Fruit fly (Drosophila melanogaster) whole organism, embryonic: Measurements from ENCODE around the gene CG14667.

Source experiments
- BEAF-32 ChIP-seq: fragments of 200-800 bp; sonication (Bioruptor generic); optimal IDR thresholded peaks from 3 replicates; lab custom pipeline; 2017; ENCODE audit warnings: missing biosample characterization, missing genetic modification characterization, mild to moderate bottlenecking, moderate library complexity, missing genetic modification reagents
- CG11093 ChIP-seq: fragments of 200-800 bp; sonication (Bioruptor generic); IDR thresholded peaks from 3 replicates; pipeline ENCODE4 v1.3.6; 2022; ENCODE audit warnings: missing biosample characterization, missing genetic modification characterization
- CG11504 ChIP-seq: fragments of 200-800 bp; sonication (Bioruptor generic); optimal IDR thresholded peaks from 3 replicates; lab custom pipeline; 2019; ENCODE audit warnings: missing biosample characterization, mild to moderate bottlenecking, missing genetic modification characterization, moderate library complexity
- CG12104 ChIP-seq: fragments of 200-800 bp; sonication (Bioruptor generic); optimal IDR thresholded peaks from 3 replicates; lab custom pipeline; 2016; ENCODE audit warnings: missing biosample characterization, missing genetic modification characterization
- CG12659 ChIP-seq: fragments of 200-800 bp; sonication (Bioruptor generic); optimal IDR thresholded peaks from 3 replicates; lab custom pipeline; 2017; ENCODE audit warnings: mild to moderate bottlenecking, missing biosample characterization, missing genetic modification reagents, missing genetic modification characterization
- CG13287 ChIP-seq: fragments of 200-800 bp; sonication (Bioruptor generic); IDR thresholded peaks from 2 replicates; pipeline ENCODE4 v1.3.6; 2022; ENCODE audit warnings: missing biosample characterization, missing genetic modification characterization; ENCODE audit not compliant: partially characterized antibody
- CG14860 ChIP-seq: fragments of 200-800 bp; sonication (Bioruptor generic); IDR thresholded peaks from 3 replicates; pipeline ENCODE4 v1.3.6; 2022; ENCODE audit warnings: missing biosample characterization, missing genetic modification characterization; ENCODE audit not compliant: partially characterized antibody
- CG15514 ChIP-seq: fragments of 200-800 bp; sonication (Bioruptor generic); optimal IDR thresholded peaks from 3 replicates; lab custom pipeline; 2017; ENCODE audit warnings: missing biosample characterization, missing genetic modification characterization, mild to moderate bottlenecking, moderate library complexity, missing genetic modification reagents
- CG15601 ChIP-seq: fragments of 200-800 bp; sonication (Bioruptor generic); optimal IDR thresholded peaks from 3 replicates; lab custom pipeline; 2019; ENCODE audit warnings: missing biosample characterization, mild to moderate bottlenecking, missing genetic modification characterization, moderate library complexity
- CG16813 ChIP-seq: fragments of 200-800 bp; sonication (Bioruptor generic); IDR thresholded peaks from 3 replicates; pipeline ENCODE4 v1.3.6; 2022; ENCODE audit warnings: missing biosample characterization, missing genetic modification characterization; ENCODE audit not compliant: partially characterized antibody
- CG2116 ChIP-seq: fragments of 200-800 bp; sonication (Bioruptor generic); optimal IDR thresholded peaks from 3 replicates; lab custom pipeline; 2018; ENCODE audit warnings: missing biosample characterization, mild to moderate bottlenecking, missing genetic modification characterization
- CG2202 ChIP-seq: fragments of 200-800 bp; sonication (Bioruptor generic); optimal IDR thresholded peaks from 2 replicates; lab custom pipeline; 2018; ENCODE audit warnings: missing biosample characterization, mild to moderate bottlenecking, missing genetic modification characterization
- CG34422 ChIP-seq: fragments of 200-800 bp; sonication (Bioruptor generic); IDR thresholded peaks from 3 replicates; pipeline ENCODE4 v1.3.6; 2022; ENCODE audit warnings: missing biosample characterization, missing genetic modification characterization
- CG6791 ChIP-seq: fragments of 200-800 bp; sonication (Bioruptor generic); IDR thresholded peaks from 3 replicates; pipeline ENCODE4 v1.3.6; 2022; ENCODE audit warnings: missing biosample characterization, missing genetic modification characterization; ENCODE audit not compliant: partially characterized antibody
- CG7745 ChIP-seq: fragments of 200-800 bp; sonication (Bioruptor generic); optimal IDR thresholded peaks from 2 replicates; lab custom pipeline; 2018; ENCODE audit warnings: missing biosample characterization, mild to moderate bottlenecking, missing genetic modification characterization, moderate library complexity
- CG8089 ChIP-seq: fragments of 200-800 bp; sonication (Bioruptor generic); optimal IDR thresholded peaks from 3 replicates; lab custom pipeline; 2016; ENCODE audit warnings: missing biosample characterization, missing genetic modification characterization
- CG9797 ChIP-seq: fragments of 200-800 bp; sonication (Bioruptor generic); optimal IDR thresholded peaks from 3 replicates; lab custom pipeline; 2018; ENCODE audit warnings: missing biosample characterization, mild to moderate bottlenecking, missing genetic modification characterization
- D ChIP-seq, 2 experiments: fragments of 200-800 bp in 1 of 2; fragments of >200 bp in 1 of 2; sonication (Bioruptor generic) in 1 of 2; optimal IDR thresholded peaks; 2 replicates in 1 of 2; 3 replicates in 1 of 2; lab custom pipeline; 2017; ENCODE audit warnings: mild to moderate bottlenecking in 1 of 2, missing biosample characterization in 1 of 2, missing genetic modification characterization in 1 of 2, missing genetic modification reagents in 1 of 2
- Dad ChIP-seq: fragments of 200-800 bp; sonication (Bioruptor generic); optimal IDR thresholded peaks from 3 replicates; lab custom pipeline; 2016; ENCODE audit warnings: missing biosample characterization, missing genetic modification characterization
- Doc3 ChIP-seq: fragments of 200-800 bp; sonication (Bioruptor generic); IDR thresholded peaks from 3 replicates; pipeline ENCODE4 v1.3.6; 2022; ENCODE audit warnings: missing biosample characterization, missing genetic modification characterization; ENCODE audit not compliant: partially characterized antibody
- Elba2 ChIP-seq: fragments of 200-800 bp; sonication (Bioruptor generic); optimal IDR thresholded peaks from 3 replicates; lab custom pipeline; 2016; ENCODE audit warnings: missing biosample characterization, missing genetic modification characterization
- HmgZ ChIP-seq: fragments of 200-800 bp; sonication (Bioruptor generic); optimal IDR thresholded peaks from 2 replicates; lab custom pipeline; 2018; ENCODE audit warnings: missing biosample characterization, mild to moderate bottlenecking, missing genetic modification characterization
- Jarid2 ChIP-seq: fragments of 200-800 bp; sonication (Bioruptor generic); optimal IDR thresholded peaks from 3 replicates; lab custom pipeline; 2017; ENCODE audit warnings: mild to moderate bottlenecking, missing biosample characterization, missing genetic modification reagents, missing genetic modification characterization
- MBD-R2 ChIP-seq: fragments of 200-800 bp; sonication (Bioruptor generic); IDR thresholded peaks from 2 replicates; pipeline ENCODE4 v1.3.6; 2022; ENCODE audit warnings: missing biosample characterization, missing genetic modification characterization
- Med ChIP-seq: fragments of 200-800 bp; sonication (Bioruptor generic); peaks from one replicate; lab custom pipeline; 2016; ENCODE audit warnings: missing biosample characterization, missing genetic modification characterization, mild to moderate bottlenecking, inconsistent platforms, moderate library complexity
- Opbp ChIP-seq: fragments of 200-800 bp; sonication (Bioruptor generic); IDR thresholded peaks from 3 replicates; pipeline ENCODE4 v1.3.6; 2022; ENCODE audit warnings: missing biosample characterization, missing genetic modification characterization; ENCODE audit not compliant: partially characterized antibody
- Sin3A ChIP-seq: fragments of >200 bp; optimal IDR thresholded peaks from 2 replicates; lab custom pipeline; 2018
- Sry-δ ChIP-seq: fragments of 200-800 bp; sonication (Bioruptor generic); optimal IDR thresholded peaks from 2 replicates; lab custom pipeline; 2016; ENCODE audit warnings: missing biosample characterization, missing genetic modification characterization
- Stat92E ChIP-seq, 3 experiments: fragments of >200 bp in 2 of 3; fragments of 200-800 bp in 1 of 3; sonication (Bioruptor generic) in 1 of 3; optimal IDR thresholded peaks; 2 replicates each; lab custom pipeline; 2017 to 2019; ENCODE audit warnings: missing biosample characterization in 3 of 3, missing genetic modification characterization in 3 of 3, mild to moderate bottlenecking in 1 of 3, moderate library complexity in 1 of 3
- Tbp ChIP-seq: fragments of >200 bp; optimal IDR thresholded peaks from 2 replicates; lab custom pipeline; 2018; ENCODE audit warnings: missing biosample characterization, missing genetic modification characterization
- Vsx1 ChIP-seq: fragments of 200-800 bp; sonication (Bioruptor generic); optimal IDR thresholded peaks from 2 replicates; lab custom pipeline; 2017; ENCODE audit warnings: missing biosample characterization, mild to moderate bottlenecking, missing genetic modification characterization, missing genetic modification reagents
- YL-1 ChIP-seq: fragments of 200-800 bp; sonication (Bioruptor generic); optimal IDR thresholded peaks from 3 replicates; lab custom pipeline; 2017; ENCODE audit warnings: missing biosample characterization, mild to moderate bottlenecking, missing genetic modification characterization
- amos ChIP-seq: fragments of 200-800 bp; sonication (Bioruptor generic); IDR thresholded peaks from 2 replicates; pipeline ENCODE4 v1.3.6; 2022; ENCODE audit warnings: missing biosample characterization, missing genetic modification characterization; ENCODE audit not compliant: partially characterized antibody
- ato ChIP-seq: fragments of 200-800 bp; sonication (Bioruptor generic); IDR thresholded peaks from 2 replicates; pipeline ENCODE4 v1.3.6; 2022; ENCODE audit warnings: missing biosample characterization, missing genetic modification characterization; ENCODE audit not compliant: partially characterized antibody
- bbx ChIP-seq: fragments of 200-800 bp; sonication (Bioruptor generic); IDR thresholded peaks from 2 replicates; pipeline ENCODE4 v1.3.6; 2022; ENCODE audit warnings: missing biosample characterization, missing genetic modification characterization; ENCODE audit not compliant: partially characterized antibody
- crp ChIP-seq, 2 experiments: fragments of 200-800 bp; sonication (Bioruptor generic); optimal IDR thresholded peaks; 2 replicates in 1 of 2; 3 replicates in 1 of 2; lab custom pipeline; 2017; ENCODE audit warnings: missing biosample characterization in 2 of 2, missing genetic modification characterization in 2 of 2, mild to moderate bottlenecking in 1 of 2, moderate library complexity in 1 of 2
- dm ChIP-seq: fragments of 200-800 bp; sonication (Bioruptor generic); optimal IDR thresholded peaks from 3 replicates; lab custom pipeline; 2016; ENCODE audit warnings: missing biosample characterization, missing genetic modification characterization
- ems ChIP-seq: fragments of 200-800 bp; sonication (Bioruptor generic); optimal IDR thresholded peaks from 3 replicates; lab custom pipeline; 2016; ENCODE audit warnings: missing biosample characterization, missing genetic modification characterization
- gfzf ChIP-seq: fragments of 200-800 bp; sonication (Bioruptor generic); optimal IDR thresholded peaks from 2 replicates; lab custom pipeline; 2016; ENCODE audit warnings: missing biosample characterization, mild to moderate bottlenecking, missing genetic modification characterization, moderate library complexity
- nerfin-1 ChIP-seq: fragments of 200-800 bp; sonication (Bioruptor generic); optimal IDR thresholded peaks from 3 replicates; lab custom pipeline; 2019; ENCODE audit warnings: missing biosample characterization, mild to moderate bottlenecking, missing genetic modification characterization, moderate library complexity
- row ChIP-seq: fragments of 200-800 bp; sonication (Bioruptor generic); IDR thresholded peaks from 3 replicates; pipeline ENCODE4 v1.3.6; 2022; ENCODE audit warnings: missing biosample characterization, missing genetic modification characterization
- sd ChIP-seq: fragments of 200-800 bp; sonication (Bioruptor generic); optimal IDR thresholded peaks from 3 replicates; lab custom pipeline; 2018; ENCODE audit warnings: missing biosample characterization, mild to moderate bottlenecking, missing genetic modification characterization, moderate library complexity
- sna ChIP-seq: fragments of 200-800 bp; sonication (Bioruptor generic); IDR thresholded peaks from 2 replicates; pipeline ENCODE4 v1.3.6; 2022; ENCODE audit warnings: missing biosample characterization, missing genetic modification characterization; ENCODE audit not compliant: partially characterized antibody
- stwl ChIP-seq: fragments of 200-800 bp; sonication (Bioruptor generic); optimal IDR thresholded peaks from 3 replicates; lab custom pipeline; 2018; ENCODE audit warnings: missing biosample characterization, mild to moderate bottlenecking, missing genetic modification characterization, moderate library complexity
- trem ChIP-seq: fragments of 200-800 bp; optimal IDR thresholded peaks from 3 replicates; lab custom pipeline; 2019; ENCODE audit warnings: missing biosample characterization, mild to moderate bottlenecking, missing genetic modification characterization, moderate library complexity
- unc-4 ChIP-seq: fragments of 200-800 bp; sonication (Bioruptor generic); IDR thresholded peaks from 2 replicates; pipeline ENCODE4 v1.3.6; 2022; ENCODE audit warnings: missing biosample characterization, missing genetic modification characterization; ENCODE audit not compliant: partially characterized antibody
- vnd ChIP-seq: fragments of 200-800 bp; sonication (Bioruptor generic); IDR thresholded peaks from 3 replicates; pipeline ENCODE4 v1.3.6; 2022; ENCODE audit warnings: missing biosample characterization, missing genetic modification characterization; ENCODE audit not compliant: partially characterized antibody

The CG14667 gene

DNA sequence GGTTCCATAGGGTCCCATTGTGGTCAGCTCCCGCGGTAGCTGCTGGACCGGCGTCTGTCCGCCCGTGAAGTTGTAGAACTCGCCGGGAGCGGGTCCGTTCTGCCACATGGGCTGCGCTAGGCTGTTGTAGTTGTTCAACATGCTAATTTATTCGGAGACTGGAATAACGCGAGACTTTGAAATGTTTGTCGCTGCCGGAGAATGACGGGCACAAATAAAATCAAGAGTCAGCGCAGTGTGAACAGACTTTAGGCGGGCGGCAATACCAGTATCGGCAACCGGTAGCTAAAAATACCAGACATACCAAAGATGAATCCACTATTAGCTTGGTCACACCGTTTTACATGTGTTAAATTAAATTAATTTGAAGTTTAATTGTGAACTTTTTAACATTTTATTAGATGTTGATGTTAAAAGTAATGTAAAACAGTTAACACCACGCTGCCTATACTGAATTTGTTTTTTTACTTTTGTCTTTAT, 16.8 kb upstream of the CG14667 start, which contains the start of gene Prosbeta7 (continued):
- TF ChIP-seq CG11093 (no peak), vnd (peak; percentile 8; the same call in 1 of the 3 replicates), CG6791 (GFP tag; lab: Robert Waterston, UW) (peak; percentile 86), CG12104 (GFP tag; lab: Kevin White, UChicago) (no peak), D (optimal IDR thresholded peaks at IDR 0.05; lab: Kevin White, UChicago) (no peak), D (GFP tag; optimal IDR thresholded peaks at IDR 0.05; lab: Kevin White, UChicago) (no peak), trem (tag; lab: Kevin White, UChicago) (peak; percentile 62), CG8089 (GFP tag; lab: Kevin White, UChicago) (no peak), CG2116 (peak; percentile 46), Med (GFP tag; lab: Kevin White, UChicago) (peak; percentile 39), CG9797 (GFP tag; lab: Kevin White, UChicago) (peak; percentile 90), CG15514 (GFP tag; lab: Kevin White, UChicago) (peak; percentile 97), Sry-δ (peak; percentile 5), CG7745 (tag; lab: Kevin White, UChicago) (peak; percentile 12), Jarid2 (peak; percentile 41), HmgZ (peak; percentile 65), CG34422 (GFP tag; lab: Robert Waterston, UW) (peak; percentile 53; the same call in 1 of the 3 replicates), Stat92E (GFP tag; optimal IDR thresholded peaks at IDR 0.05; lab: Kevin White, UChicago) (peak in 1 of 3 experiments; percentile 14), CG12659 (GFP tag; lab: Kevin White, UChicago) (peak; percentile 59), nerfin-1 (tag; lab: Kevin White, UChicago) (peak; percentile 14), sd (tag; lab: Kevin White, UChicago) (peak; percentile 35), gfzf (GFP tag; lab: Kevin White, UChicago) (peak; percentile 92), Doc3 (peak; percentile 57; the same call in 2 of the 3 replicates), Tbp (no peak), Vsx1 (peak; percentile 12), YL-1 (GFP tag; lab: Kevin White, UChicago) (peak; percentile 39), ato (GFP tag; lab: Robert Waterston, UW) (peak; percentile 81), Dad (GFP tag; lab: Kevin White, UChicago) (no peak), CG14860 (GFP tag; lab: Robert Waterston, UW) (peak; percentile 56), CG11504 (tag; lab: Kevin White, UChicago) (peak; percentile 28), BEAF-32 (GFP tag; lab: Kevin White, UChicago) (peak; percentile 52), row (GFP tag; lab: Robert Waterston, UW) (peak; percentile 42; the same call in 2 of the 3 replicates), Elba2 (GFP tag; lab: Kevin White, UChicago) (peak; percentile 57), Sin3A (lab: Kevin White, UChicago) (peak; percentile 16), ems (no peak), sna (GFP tag; lab: Robert Waterston, UW) (peak; percentile 84), dm (GFP tag; lab: Kevin White, UChicago) (peak; percentile 17), bbx (GFP tag; lab: Robert Waterston, UW) (peak; percentile 74), CG13287 (peak; percentile 90), CG16813 (GFP tag; lab: Robert Waterston, UW) (peak; percentile 65), unc-4 (GFP tag; lab: Robert Waterston, UW) (peak; percentile 67), stwl (peak; percentile 100), crp (GFP tag; optimal IDR thresholded peaks at IDR 0.05; lab: Kevin White, UChicago) (peak in 1 of 2 experiments; percentile 44), CG2202 (tag; lab: Kevin White, UChicago) (no peak), amos (GFP tag; lab: Robert Waterston, UW) (peak; percentile 71; the same call in 1 of the 2 replicates), MBD-R2 (peak; percentile 86), CG15601 (peak; percentile 10), Opbp (GFP tag; lab: Robert Waterston, UW) (peak; percentile 79; the same call in 2 of the 3 replicates)
